Worm (Caenorhabditis elegans) whole organism, early embryonic: ENCODE measurements around the gene C16D2.3.

Source experiments
- B0310.2 ChIP-seq: sonication (generic microtip); optimal IDR thresholded peaks from 2 replicates; lab custom pipeline; 2016; ENCODE audit warnings: mild to moderate bottlenecking, missing genetic modification characterization, missing compliant biosample characterization
- F13C5.2 ChIP-seq: sonication (generic microtip); optimal IDR thresholded peaks from 2 replicates; lab custom pipeline; 2017; ENCODE audit warnings: mild to moderate bottlenecking, missing genetic modification characterization, inconsistent platforms, missing compliant biosample characterization
- aly-1 ChIP-seq: sonication (generic microtip); optimal IDR thresholded peaks from 2 replicates; lab custom pipeline; 2016; ENCODE audit warnings: missing genetic modification characterization, missing compliant biosample characterization
- ama-1 ChIP-seq: fragments of 150-350 bp; optimal IDR thresholded peaks from 2 replicates; lab custom pipeline; 2014
- ceh-13 ChIP-seq: fragments of 200-800 bp; sonication (Bioruptor generic); optimal IDR thresholded peaks from 2 replicates; lab custom pipeline; 2018; ENCODE audit warnings: mild to moderate bottlenecking, missing genetic modification characterization, missing compliant biosample characterization
- ceh-36 ChIP-seq: sonication (generic microtip); optimal IDR thresholded peaks from 2 replicates; lab custom pipeline; 2016; ENCODE audit warnings: missing genetic modification characterization, inconsistent platforms, missing compliant biosample characterization
- ets-7 ChIP-seq: sonication (generic microtip); optimal IDR thresholded peaks from 2 replicates; lab custom pipeline; 2016; ENCODE audit warnings: missing genotype, missing genetic modification characterization, missing compliant biosample characterization
- flt-1 ChIP-seq: fragments of 200-800 bp; sonication (Bioruptor generic); IDR thresholded peaks from 2 replicates; pipeline ENCODE4 v1.3.6; 2022; ENCODE audit warnings: missing genetic modification characterization, missing compliant biosample characterization
- hmbx-1 ChIP-seq: sonication (generic microtip); optimal IDR thresholded peaks from 2 replicates; lab custom pipeline; 2016; ENCODE audit warnings: mild to moderate bottlenecking, missing genetic modification characterization, missing compliant biosample characterization
- hmg-4 ChIP-seq: fragments of 200-800 bp; sonication (Bioruptor generic); optimal IDR thresholded peaks from 2 replicates; lab custom pipeline; 2018; ENCODE audit warnings: mild to moderate bottlenecking, missing genetic modification characterization, missing compliant biosample characterization
- hnd-1 ChIP-seq: sonication (generic microtip); optimal IDR thresholded peaks from 2 replicates; lab custom pipeline; 2016; ENCODE audit warnings: missing genetic modification characterization, missing compliant biosample characterization
- pes-1 ChIP-seq: fragments of 200-800 bp; sonication (Bioruptor generic); IDR thresholded peaks from 2 replicates; pipeline ENCODE4 v1.3.6; 2022; ENCODE audit warnings: missing genetic modification reagents, missing genetic modification characterization, missing compliant biosample characterization
- scrt-1 ChIP-seq: fragments of 200-800 bp; sonication (Bioruptor generic); IDR thresholded peaks from 2 replicates; pipeline ENCODE4 v1.3.6; 2022; ENCODE audit warnings: missing genetic modification characterization, missing compliant biosample characterization
- sea-1 ChIP-seq: fragments of 200-800 bp; sonication (Bioruptor generic); conservative IDR thresholded peaks from 2 replicates; pipeline ENCODE4 v1.3.6; 2022; ENCODE audit warnings: missing genetic modification characterization, missing compliant biosample characterization
- tbx-11 ChIP-seq: fragments of 200-800 bp; sonication (Bioruptor generic); IDR thresholded peaks from 2 replicates; pipeline ENCODE4 v1.3.6; 2022; ENCODE audit warnings: missing genetic modification characterization, missing compliant biosample characterization
- tbx-37 ChIP-seq: fragments of 200-800 bp; sonication (Bioruptor generic); conservative IDR thresholded peaks from 2 replicates; pipeline ENCODE4 v1.3.6; 2022; ENCODE audit warnings: missing genetic modification reagents, missing genetic modification characterization, missing compliant biosample characterization
- tra-4 ChIP-seq: sonication (generic microtip); optimal IDR thresholded peaks from 2 replicates; lab custom pipeline; 2017; ENCODE audit warnings: missing genetic modification characterization, missing compliant biosample characterization

C16D2.3 gene

ce11 chrII:9126965-9127364, 10.9 kb upstream of the C16D2.3 start:
- TF ChIP-seq scrt-1 (GFP tag; lab: Robert Waterston, UW) (no peak), ceh-36 (tag; lab: Kevin White, UChicago) (no peak), hmg-4 (GFP tag; lab: Kevin White, UChicago) (no peak), aly-1 (tag; lab: Kevin White, UChicago) (no peak), tbx-11 (GFP tag; lab: Robert Waterston, UW) (no peak), sea-1 (GFP tag; lab: Robert Waterston, UW) (no peak), tbx-37 (GFP tag; lab: Robert Waterston, UW) (no peak), tra-4 (no peak), ama-1 (lab: Kevin White, UChicago) (no peak), ceh-13 (GFP tag; lab: Kevin White, UChicago) (no peak), ets-7 (no peak), F13C5.2 (tag; lab: Kevin White, UChicago) (no peak)

ce11 chrII:9127379-9127778, 10.5 kb upstream of the C16D2.3 start:
- TF ChIP-seq tbx-11 (GFP tag; lab: Robert Waterston, UW), result no peak
- no peak for TF ChIP-seq ceh-36 (tag; lab: Kevin White, UChicago)
- TF ChIP-seq tbx-37 (GFP tag; lab: Robert Waterston, UW), result no peak
- TF ChIP-seq scrt-1 (GFP tag; lab: Robert Waterston, UW), result no peak
- TF ChIP-seq ceh-13 (GFP tag; lab: Kevin White, UChicago), result no peak
- TF ChIP-seq flt-1 (GFP tag; lab: Robert Waterston, UW), result no peak
- no peak for TF ChIP-seq sea-1 (GFP tag; lab: Robert Waterston, UW)
- no peak for TF ChIP-seq F13C5.2 (tag; lab: Kevin White, UChicago)
- no peak for TF ChIP-seq pes-1
- no peak for TF ChIP-seq aly-1 (tag; lab: Kevin White, UChicago)
- no peak for TF ChIP-seq hmbx-1 (tag; lab: Kevin White, UChicago)
- TF ChIP-seq ets-7, result no peak
- no peak for TF ChIP-seq tra-4
- no peak for TF ChIP-seq hnd-1

ce11 chrII:9128132-9128531, 9.8 kb upstream of the C16D2.3 start:
- TF ChIP-seq B0310.2 (tag; lab: Kevin White, UChicago) (no peak), hmg-4 (GFP tag; lab: Kevin White, UChicago) (no peak), ama-1 (lab: Kevin White, UChicago) (no peak), tra-4 (no peak)

ce11 chrII:9130339-9130738, 7.6 kb upstream of the C16D2.3 start:
- TF ChIP-seq ets-7, result no peak
- peak; percentile 19 for TF ChIP-seq ceh-36 (tag; lab: Kevin White, UChicago)

ce11 chrII:9131363-9131762, 6.5 kb upstream of the C16D2.3 start, which contains the start of gene C16D2.1:
TSS of gene C16D2.1 (plus strand) at chrII:9131663.
- TF ChIP-seq F13C5.2 (tag; lab: Kevin White, UChicago) (no peak), hmg-4 (GFP tag; lab: Kevin White, UChicago) (no peak), sea-1 (GFP tag; lab: Robert Waterston, UW) (no peak), flt-1 (GFP tag; lab: Robert Waterston, UW) (no peak), hmbx-1 (tag; lab: Kevin White, UChicago) (no peak), pes-1 (no peak)

- TF ChIP-seq tra-4 (no peak), ets-7 (no peak), scrt-1 (GFP tag; lab: Robert Waterston, UW) (no peak), ama-1 (lab: Kevin White, UChicago) (no peak), hmg-4 (GFP tag; lab: Kevin White, UChicago) (no peak), hmbx-1 (tag; lab: Kevin White, UChicago) (no peak), B0310.2 (tag; lab: Kevin White, UChicago) (no peak), tbx-37 (GFP tag; lab: Robert Waterston, UW) (no peak), pes-1 (no peak), aly-1 (tag; lab: Kevin White, UChicago) (no peak)
Observed at ce11 chrII:9132338-9132737, 5.6 kb upstream of the C16D2.3 start.

- TF ChIP-seq tbx-11 (GFP tag; lab: Robert Waterston, UW) (no peak), hmg-4 (GFP tag; lab: Kevin White, UChicago) (no peak), hnd-1 (no peak), aly-1 (tag; lab: Kevin White, UChicago) (no peak), B0310.2 (tag; lab: Kevin White, UChicago) (no peak), tra-4 (no peak), ama-1 (lab: Kevin White, UChicago) (no peak), ets-7 (no peak), ceh-36 (tag; lab: Kevin White, UChicago) (no peak)
Observed at ce11 chrII:9135878-9136277, 2.0 kb upstream of the C16D2.3 start, which contains the start of gene nlp-78. TSS of gene nlp-78 (plus strand) at chrII:9136178.

- no peak for TF ChIP-seq hmg-4 (GFP tag; lab: Kevin White, UChicago)
- TF ChIP-seq ets-7, result no peak
- TF ChIP-seq tra-4, result no peak
- TF ChIP-seq ceh-13 (GFP tag; lab: Kevin White, UChicago), result no peak
Observed at ce11 chrII:9139172-9139700, 1.3 kb downstream of the C16D2.3 start, which contains the start of gene Y9C2UA.1. TSS of gene Y9C2UA.1 (plus strand) at chrII:9139650.

ce11 chrII:9141110-9141509, 3.2 kb downstream of the C16D2.3 start:
- TF ChIP-seq ama-1 (lab: Kevin White, UChicago), result no peak
- TF ChIP-seq tbx-11 (GFP tag; lab: Robert Waterston, UW), result no peak
- TF ChIP-seq hmg-4 (GFP tag; lab: Kevin White, UChicago), result no peak
- no peak for TF ChIP-seq scrt-1 (GFP tag; lab: Robert Waterston, UW)
